Fruit fly (Drosophila melanogaster) whole organism, adult: ENCODE measurements around the gene CG16984.

ENCODE experiments used
- CG11617 ChIP-seq: fragments of 200-800 bp; sonication (Bioruptor generic); optimal IDR thresholded peaks from 2 replicates; lab custom pipeline; 2017; ENCODE audit warnings: mild to moderate bottlenecking, missing biosample characterization, missing genetic modification reagents, missing genetic modification characterization
- kay ChIP-seq: fragments of 200-800 bp; sonication (Bioruptor generic); peaks from one replicate; lab custom pipeline; 2016; ENCODE audit warnings: missing biosample characterization, missing genetic modification characterization, borderline replicate concordance

DNA sequence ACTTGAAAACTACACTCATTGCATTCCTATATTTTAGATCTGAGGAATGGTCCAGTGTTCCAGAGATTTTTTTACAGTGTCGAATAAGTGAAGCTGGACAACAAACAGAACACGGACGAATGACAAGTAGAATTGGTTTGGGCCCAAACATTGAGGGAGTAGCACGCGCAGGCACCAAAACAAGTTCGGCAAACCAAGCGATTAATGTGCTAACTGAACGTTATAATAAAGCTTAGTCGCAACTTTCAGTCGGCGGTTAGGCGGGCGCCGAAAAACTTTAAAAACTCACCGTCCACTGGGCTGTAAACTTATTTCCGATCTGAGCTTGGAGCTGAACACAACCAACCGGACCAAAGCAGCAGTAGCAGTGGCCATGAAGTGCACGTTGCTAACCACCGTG is 49.5 kb downstream of the CG16984 start, which contains the start of gene CG1143:
- TF ChIP-seq CG11617 (GFP tag; lab: Kevin White, UChicago) = no peak
- TF ChIP-seq kay = no peak
